Fruit fly (Drosophila melanogaster) whole organism, embryonic: ENCODE data around the gene p23.

Experiments used
- Awh ChIP-seq: fragments of 200-800 bp; sonication (Bioruptor generic); IDR thresholded peaks from 2 replicates; pipeline ENCODE4, ENCODE4 v1.3.6; 2022; ENCODE audit warnings: missing biosample characterization, missing genetic modification characterization
- B-H2 ChIP-seq: fragments of 200-800 bp; sonication (Bioruptor generic); optimal IDR thresholded peaks from 2 replicates; lab custom pipeline; 2018; ENCODE audit warnings: missing biosample characterization, mild to moderate bottlenecking, missing genetic modification characterization
- C15 ChIP-seq: fragments of 200-800 bp; sonication (Bioruptor generic); IDR thresholded peaks from 3 replicates; pipeline ENCODE4 v1.3.6; 2022; ENCODE audit warnings: missing biosample characterization, missing genetic modification characterization
- CG10321 ChIP-seq: fragments of 200-800 bp; sonication (Bioruptor generic); IDR thresholded peaks from 2 replicates; pipeline ENCODE4 v1.3.6; 2022; ENCODE audit warnings: missing biosample characterization, missing genetic modification characterization
- CG10366 ChIP-seq: fragments of 200-800 bp; sonication (Bioruptor generic); IDR thresholded peaks from 2 replicates; pipeline ENCODE4 v1.3.6; 2022; ENCODE audit warnings: missing biosample characterization, missing genetic modification characterization
- CG10543 ChIP-seq: fragments of 200-800 bp; sonication (Bioruptor generic); optimal IDR thresholded peaks from 3 replicates; lab custom pipeline; 2017; ENCODE audit warnings: missing biosample characterization, mild to moderate bottlenecking, missing genetic modification characterization, moderate library complexity
- CG12104 ChIP-seq: fragments of 200-800 bp; sonication (Bioruptor generic); optimal IDR thresholded peaks from 3 replicates; lab custom pipeline; 2016; ENCODE audit warnings: missing biosample characterization, missing genetic modification characterization
- CG12769 ChIP-seq: fragments of 200-800 bp; sonication (Bioruptor generic); optimal IDR thresholded peaks from 2 replicates; lab custom pipeline; 2019; ENCODE audit warnings: missing biosample characterization, mild to moderate bottlenecking, missing genetic modification characterization, moderate library complexity
- CG15073 ChIP-seq: fragments of 200-800 bp; sonication (Bioruptor generic); optimal IDR thresholded peaks from 2 replicates; lab custom pipeline; 2016; ENCODE audit warnings: missing biosample characterization, missing genetic modification characterization
- CG17385 ChIP-seq: fragments of 200-800 bp; sonication (Bioruptor generic); optimal IDR thresholded peaks from 3 replicates; lab custom pipeline; 2018; ENCODE audit warnings: missing biosample characterization, mild to moderate bottlenecking, missing genetic modification characterization
- CG33557 ChIP-seq: fragments of 200-800 bp; sonication (Bioruptor generic); optimal IDR thresholded peaks from 2 replicates; lab custom pipeline; 2019; ENCODE audit warnings: missing biosample characterization, mild to moderate bottlenecking, missing genetic modification characterization, moderate library complexity
- CG3407 ChIP-seq: fragments of 200-800 bp; sonication (Bioruptor generic); optimal IDR thresholded peaks from 2 replicates; lab custom pipeline; 2018; ENCODE audit warnings: missing biosample characterization, mild to moderate bottlenecking, missing genetic modification characterization
- CG3838 ChIP-seq: fragments of 200-800 bp; sonication (Bioruptor generic); optimal IDR thresholded peaks from 3 replicates; lab custom pipeline; 2016; ENCODE audit warnings: missing biosample characterization, missing genetic modification characterization
- CG5180 ChIP-seq: fragments of 200-800 bp; sonication (Bioruptor generic); optimal IDR thresholded peaks from 3 replicates; lab custom pipeline; 2017; ENCODE audit warnings: missing biosample characterization, missing genetic modification characterization, mild to moderate bottlenecking, moderate library complexity, missing genetic modification reagents
- CG7372 ChIP-seq: fragments of 200-800 bp; sonication (Bioruptor generic); IDR thresholded peaks from 2 replicates; pipeline ENCODE4 v1.3.6; 2022; ENCODE audit warnings: missing biosample characterization, missing genetic modification characterization
- CG7745 ChIP-seq: fragments of 200-800 bp; sonication (Bioruptor generic); optimal IDR thresholded peaks from 2 replicates; lab custom pipeline; 2018; ENCODE audit warnings: missing biosample characterization, mild to moderate bottlenecking, missing genetic modification characterization, moderate library complexity
- CG7839 ChIP-seq: fragments of 200-800 bp; sonication (Bioruptor generic); optimal IDR thresholded peaks from 3 replicates; lab custom pipeline; 2018; ENCODE audit warnings: missing biosample characterization, mild to moderate bottlenecking, missing genetic modification characterization, moderate library complexity
- CG7928 ChIP-seq: fragments of 200-800 bp; sonication (Bioruptor generic); optimal IDR thresholded peaks from 2 replicates; lab custom pipeline; 2017; ENCODE audit warnings: missing biosample characterization, mild to moderate bottlenecking, missing genetic modification characterization
- CG7987 ChIP-seq: fragments of 200-800 bp; sonication (Bioruptor generic); optimal IDR thresholded peaks from 2 replicates; lab custom pipeline; 2018; ENCODE audit warnings: missing biosample characterization, mild to moderate bottlenecking, missing genetic modification characterization, moderate library complexity
- CG8359 ChIP-seq: fragments of 200-800 bp; sonication (Bioruptor generic); optimal IDR thresholded peaks from 2 replicates; lab custom pipeline; 2017; ENCODE audit warnings: missing biosample characterization, mild to moderate bottlenecking, missing genetic modification characterization, borderline replicate concordance
- D19B ChIP-seq: fragments of 200-800 bp; sonication (Bioruptor generic); optimal IDR thresholded peaks from 2 replicates; lab custom pipeline; 2017; ENCODE audit warnings: missing biosample characterization, mild to moderate bottlenecking, missing genetic modification characterization
- Dad ChIP-seq: fragments of 200-800 bp; sonication (Bioruptor generic); optimal IDR thresholded peaks from 3 replicates; lab custom pipeline; 2016; ENCODE audit warnings: missing biosample characterization, missing genetic modification characterization
- Ets65A ChIP-seq: fragments of 200-800 bp; sonication (Bioruptor generic); peaks from one replicate; lab custom pipeline; 2016; ENCODE audit warnings: missing biosample characterization, missing genetic modification characterization
- Fer1 ChIP-seq: fragments of 200-800 bp; sonication (Bioruptor generic); optimal IDR thresholded peaks from 2 replicates; lab custom pipeline; 2017; ENCODE audit warnings: missing biosample characterization, mild to moderate bottlenecking, missing genetic modification characterization
- HHEX ChIP-seq: fragments of 200-800 bp; sonication (Bioruptor generic); optimal IDR thresholded peaks from 3 replicates; lab custom pipeline; 2017; ENCODE audit warnings: missing biosample characterization, mild to moderate bottlenecking, missing genetic modification characterization, missing genetic modification reagents
- HLHmδ ChIP-seq: fragments of 200-800 bp; sonication (Bioruptor generic); optimal IDR thresholded peaks from 2 replicates; lab custom pipeline; 2018; ENCODE audit warnings: missing biosample characterization, mild to moderate bottlenecking, missing genetic modification characterization, moderate library complexity
- HmgZ ChIP-seq: fragments of 200-800 bp; sonication (Bioruptor generic); optimal IDR thresholded peaks from 2 replicates; lab custom pipeline; 2018; ENCODE audit warnings: missing biosample characterization, mild to moderate bottlenecking, missing genetic modification characterization
- Med ChIP-seq: fragments of 200-800 bp; sonication (Bioruptor generic); peaks from one replicate; lab custom pipeline; 2016; ENCODE audit warnings: missing biosample characterization, missing genetic modification characterization, mild to moderate bottlenecking, inconsistent platforms, moderate library complexity
- Neu2 ChIP-seq: fragments of 200-800 bp; sonication (Bioruptor generic); optimal IDR thresholded peaks from 3 replicates; lab custom pipeline; 2016; ENCODE audit warnings: missing biosample characterization, missing genetic modification characterization, borderline replicate concordance
- Nf-YA ChIP-seq: fragments of 200-800 bp; sonication (Bioruptor generic); IDR thresholded peaks from 2 replicates; pipeline ENCODE4 v1.3.6; 2022; ENCODE audit warnings: missing biosample characterization, missing genetic modification characterization
- Pdp1 ChIP-seq, 2 experiments: fragments of 200-800 bp; sonication (Bioruptor generic); optimal IDR thresholded peaks; 3 replicates each; lab custom pipeline; 2016; ENCODE audit warnings: missing biosample characterization in 2 of 2, missing genetic modification characterization in 2 of 2, mild to moderate bottlenecking in 1 of 2, moderate library complexity in 1 of 2
- Ssrp ChIP-seq: fragments of 200-800 bp; sonication (Bioruptor generic); optimal IDR thresholded peaks from 2 replicates; lab custom pipeline; 2018; ENCODE audit warnings: missing biosample characterization, mild to moderate bottlenecking, missing genetic modification characterization, moderate library complexity
- bsh ChIP-seq, 2 experiments: fragments of 200-800 bp; sonication (Bioruptor generic); optimal IDR thresholded peaks; 2 replicates each; lab custom pipeline; 2017 to 2018; ENCODE audit warnings: mild to moderate bottlenecking in 2 of 2, missing biosample characterization in 2 of 2, missing genetic modification characterization in 2 of 2, moderate library complexity in 1 of 2
- btn ChIP-seq: fragments of 200-800 bp; sonication (Bioruptor generic); optimal IDR thresholded peaks from 2 replicates; lab custom pipeline; 2016; ENCODE audit warnings: missing biosample characterization, missing genetic modification characterization
- cg ChIP-seq: fragments of 200-800 bp; sonication (Bioruptor generic); optimal IDR thresholded peaks from 3 replicates; lab custom pipeline; 2019; ENCODE audit warnings: missing biosample characterization, mild to moderate bottlenecking, missing genetic modification characterization, moderate library complexity
- cwo ChIP-seq: fragments of 200-800 bp; sonication (Bioruptor generic); optimal IDR thresholded peaks from 3 replicates; lab custom pipeline; 2017; ENCODE audit warnings: missing biosample characterization, missing genetic modification characterization, mild to moderate bottlenecking, moderate library complexity, missing genetic modification reagents
- hb ChIP-seq: fragments of 200-800 bp; sonication (Bioruptor generic); IDR thresholded peaks from 3 replicates; pipeline ENCODE4 v1.3.6; 2022; ENCODE audit warnings: missing biosample characterization, missing genetic modification characterization; ENCODE audit not compliant: partially characterized antibody
- ind ChIP-seq: fragments of 200-800 bp; sonication (Bioruptor generic); optimal IDR thresholded peaks from 3 replicates; lab custom pipeline; 2016; ENCODE audit warnings: missing biosample characterization, missing genetic modification characterization
- kah ChIP-seq: fragments of 200-800 bp; sonication (Bioruptor generic); optimal IDR thresholded peaks from 2 replicates; lab custom pipeline; 2018; ENCODE audit warnings: missing biosample characterization, mild to moderate bottlenecking, missing genetic modification characterization
- klu ChIP-seq: fragments of 200-800 bp; sonication (Bioruptor generic); IDR thresholded peaks from 2 replicates; pipeline ENCODE4 v1.3.6; 2022; ENCODE audit warnings: missing biosample characterization, missing genetic modification characterization
- luna ChIP-seq: fragments of 200-800 bp; sonication (Bioruptor generic); optimal IDR thresholded peaks from 2 replicates; lab custom pipeline; 2016; ENCODE audit warnings: missing biosample characterization, missing genetic modification characterization
- mirr ChIP-seq: fragments of 200-800 bp; sonication (Bioruptor generic); optimal IDR thresholded peaks from 3 replicates; lab custom pipeline; 2018; ENCODE audit warnings: missing biosample characterization, mild to moderate bottlenecking, missing genetic modification characterization
- pfk ChIP-seq: fragments of 200-800 bp; sonication (Bioruptor generic); optimal IDR thresholded peaks from 2 replicates; lab custom pipeline; 2018; ENCODE audit warnings: missing biosample characterization, mild to moderate bottlenecking, missing genetic modification characterization, moderate library complexity
- phol ChIP-seq: fragments of 200-800 bp; sonication (Bioruptor generic); optimal IDR thresholded peaks from 3 replicates; lab custom pipeline; 2018; ENCODE audit warnings: missing biosample characterization, mild to moderate bottlenecking, missing genetic modification characterization, moderate library complexity
- repo ChIP-seq: fragments of 200-800 bp; sonication (Bioruptor generic); optimal IDR thresholded peaks from 2 replicates; lab custom pipeline; 2016; ENCODE audit warnings: missing biosample characterization, missing genetic modification characterization
- run ChIP-seq: fragments of 200-800 bp; sonication (Bioruptor generic); optimal IDR thresholded peaks from 3 replicates; lab custom pipeline; 2018; ENCODE audit warnings: missing biosample characterization, mild to moderate bottlenecking, missing genetic modification characterization
- sd ChIP-seq: fragments of 200-800 bp; sonication (Bioruptor generic); optimal IDR thresholded peaks from 3 replicates; lab custom pipeline; 2018; ENCODE audit warnings: missing biosample characterization, mild to moderate bottlenecking, missing genetic modification characterization, moderate library complexity
- ttk ChIP-seq: fragments of 200-800 bp; sonication (Bioruptor generic); IDR thresholded peaks from 2 replicates; pipeline ENCODE4 v2.1.2; 2022; ENCODE audit warnings: missing biosample characterization, missing genetic modification characterization
- vvl ChIP-seq: fragments of 200-800 bp; sonication (Bioruptor generic); IDR thresholded peaks from 2 replicates; pipeline ENCODE4 v1.3.6; 2022; ENCODE audit warnings: missing biosample characterization, missing genetic modification characterization
- z ChIP-seq: fragments of 200-800 bp; sonication (Bioruptor generic); IDR thresholded peaks from 3 replicates; pipeline ENCODE4 v1.3.6; 2022; ENCODE audit warnings: missing biosample characterization, missing genetic modification characterization

The p23 gene

dm6 chr3R:9630053-9630632 is 47.6 kb upstream of the p23 start:
- TF ChIP-seq cg (GFP tag; lab: Kevin White, UChicago) (peak; percentile 80), Med (GFP tag; lab: Kevin White, UChicago) (peak; percentile 70), phol (tag; lab: Kevin White, UChicago) (peak; percentile 69), CG7987 (GFP tag; lab: Kevin White, UChicago) (no peak), mirr (GFP tag; lab: Kevin White, UChicago) (peak; percentile 18), klu (GFP tag; lab: Robert Waterston, UW) (no peak), Awh (no peak), z (GFP tag; lab: Robert Waterston, UW) (no peak), HLHmδ (GFP tag; lab: Kevin White, UChicago) (no peak), CG7928 (GFP tag; lab: Kevin White, UChicago) (no peak), Ets65A (GFP tag; lab: Kevin White, UChicago) (no peak), CG10321 (GFP tag; lab: Robert Waterston, UW) (no peak), CG15073 (GFP tag; lab: Kevin White, UChicago) (no peak), hb (GFP tag; lab: Robert Waterston, UW) (no peak), C15 (GFP tag; lab: Robert Waterston, UW) (no peak), D19B (GFP tag; lab: Kevin White, UChicago) (no peak), ttk (GFP tag; lab: Robert Waterston, UW) (no peak), repo (GFP tag; lab: Kevin White, UChicago) (no peak), CG3838 (GFP tag; lab: Kevin White, UChicago) (no peak), HHEX (GFP tag; lab: Kevin White, UChicago) (no peak), CG7839 (tag; lab: Kevin White, UChicago) (no peak), run (tag; lab: Kevin White, UChicago) (no peak), Pdp1 (GFP tag; optimal IDR thresholded peaks at IDR 0.05; lab: Kevin White, UChicago) (peak in 1 of 2 experiments; percentile 25), Nf-YA (GFP tag; lab: Robert Waterston, UW) (no peak), Fer1 (GFP tag; lab: Kevin White, UChicago) (peak; percentile 5), vvl (GFP tag; lab: Robert Waterston, UW) (no peak), pfk (GFP tag; lab: Kevin White, UChicago) (no peak), cwo (peak; percentile 13), CG3407 (GFP tag; lab: Kevin White, UChicago) (no peak), ind (no peak), CG10543 (peak; percentile 22), Neu2 (GFP tag; lab: Kevin White, UChicago) (no peak), CG10366 (GFP tag; lab: Robert Waterston, UW) (no peak), bsh (GFP tag; optimal IDR thresholded peaks at IDR 0.05; lab: Kevin White, UChicago) (peak in 1 of 2 experiments; percentile 18), CG17385 (GFP tag; lab: Kevin White, UChicago) (peak; percentile 98), CG5180 (GFP tag; lab: Kevin White, UChicago) (no peak), B-H2 (GFP tag; lab: Kevin White, UChicago) (no peak), CG8359 (GFP tag; lab: Kevin White, UChicago) (no peak), CG12104 (GFP tag; lab: Kevin White, UChicago) (no peak), CG33557 (GFP tag; lab: Kevin White, UChicago) (no peak), Dad (GFP tag; lab: Kevin White, UChicago) (no peak), CG7372 (GFP tag; lab: Robert Waterston, UW) (no peak), sd (tag; lab: Kevin White, UChicago) (peak; percentile 71), Ssrp (peak; percentile 9), CG12769 (tag; lab: Kevin White, UChicago) (peak; percentile 10), btn (GFP tag; lab: Kevin White, UChicago) (no peak), HmgZ (no peak), luna (GFP tag; lab: Kevin White, UChicago) (no peak), kah (GFP tag; lab: Kevin White, UChicago) (peak; percentile 85), CG7745 (tag; lab: Kevin White, UChicago) (no peak)
